Worm (Caenorhabditis elegans) whole organism, mixed stage, embryonic: ENCODE measurements around the gene K08B5.1.

Experiments used
- elt-3 ChIP-seq: fragments of 150-350 bp; optimal IDR thresholded peaks from 2 replicates; lab custom pipeline; 2014; ENCODE audit warnings: missing biosample characterization, missing genetic modification characterization
- lin-13 ChIP-seq: fragments of 150-350 bp; optimal IDR thresholded peaks from 2 replicates; lab custom pipeline; 2014; ENCODE audit warnings: missing biosample characterization, missing genetic modification characterization
- mep-1 ChIP-seq: fragments of 150-350 bp; optimal IDR thresholded peaks from 2 replicates; lab custom pipeline; 2017; ENCODE audit warnings: missing biosample characterization, missing genetic modification reagents, missing genetic modification characterization, inconsistent platforms
- nhr-76 ChIP-seq: sonication (generic microtip); optimal IDR thresholded peaks from 2 replicates; lab custom pipeline; 2017; ENCODE audit warnings: missing biosample characterization, missing genetic modification characterization
- pha-4 ChIP-seq: fragments of 150-350 bp; optimal IDR thresholded peaks from 2 replicates; lab custom pipeline; 2018; ENCODE audit warnings: missing biosample characterization, missing genetic modification reagents, missing genetic modification characterization
- sptf-1 ChIP-seq: sonication (generic microtip); optimal IDR thresholded peaks from 2 replicates; lab custom pipeline; 2017; ENCODE audit warnings: mild to moderate bottlenecking, missing genetic modification characterization, moderate library complexity, missing compliant biosample characterization
- unc-62 ChIP-seq: fragments of 150-350 bp; optimal IDR thresholded peaks from 2 replicates; lab custom pipeline; 2014; ENCODE audit warnings: missing biosample characterization, missing genetic modification reagents, missing genetic modification characterization
- ztf-11 ChIP-seq: fragments of 150-350 bp; optimal IDR thresholded peaks from 2 replicates; lab custom pipeline; 2014; ENCODE audit warnings: missing biosample characterization, missing genetic modification characterization

DNA sequence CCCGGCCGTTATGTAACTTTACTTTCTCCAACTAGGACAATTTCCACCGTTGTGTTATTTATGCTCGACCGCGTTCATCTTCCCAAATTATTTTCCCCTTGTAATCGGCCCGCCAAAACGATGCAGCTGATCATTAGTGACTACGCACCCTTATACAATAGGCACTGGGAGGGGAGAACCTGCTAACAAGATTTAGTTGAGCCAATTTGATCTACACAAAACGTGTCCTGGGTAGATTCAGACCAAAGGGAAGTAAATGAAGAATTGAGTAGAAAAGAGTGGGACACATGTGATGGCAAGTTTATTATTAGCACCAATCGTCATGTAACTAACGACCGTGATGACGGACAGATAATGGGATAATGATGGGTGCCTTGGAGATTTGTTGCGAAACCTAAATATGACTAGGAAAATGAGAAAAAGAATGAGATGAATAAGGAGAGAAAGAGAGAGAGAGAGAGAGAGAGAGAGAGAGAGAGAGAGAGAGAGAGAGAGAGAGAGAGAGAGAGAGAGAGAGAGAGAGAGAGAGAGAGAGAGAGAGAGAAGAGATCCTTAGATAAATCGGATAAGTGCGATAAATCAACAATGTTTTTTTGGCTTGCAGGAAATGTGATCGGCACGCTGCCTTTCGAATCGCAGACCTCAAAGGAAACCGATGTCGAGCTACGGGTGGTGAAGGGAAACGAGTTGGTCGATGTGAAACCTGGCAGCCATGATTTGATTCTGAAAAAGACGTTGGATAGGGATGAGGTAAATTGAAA, 37.5 kb downstream of the K08B5.1 start:
- TF ChIP-seq unc-62 (GFP tag; lab: Kevin White, UChicago) = no peak
- TF ChIP-seq elt-3 (tag; lab: Kevin White, UChicago) = no peak
- peak; percentile 25 for TF ChIP-seq sptf-1 (tag; lab: Kevin White, UChicago)
- TF ChIP-seq mep-1 = no peak
- no peak for TF ChIP-seq lin-13 (tag; lab: Kevin White, UChicago)
- TF ChIP-seq nhr-76 (tag; lab: Kevin White, UChicago) = no peak
- TF ChIP-seq pha-4 (tag; lab: Kevin White, UChicago) = no peak
- TF ChIP-seq ztf-11 (tag; lab: Kevin White, UChicago) = no peak
